Worm (Caenorhabditis elegans) whole organism, young adult: ENCODE measurements around the gene C25H3.17.

Experiments used
- B0261.1 ChIP-seq: sonication (generic microtip); optimal IDR thresholded peaks from 2 replicates; lab custom pipeline; 2016; ENCODE audit warnings: mild to moderate bottlenecking, missing genetic modification characterization, moderate library complexity, missing compliant biosample characterization
- F10E7.11 ChIP-seq: sonication (generic microtip); optimal IDR thresholded peaks from 2 replicates; lab custom pipeline; 2017; ENCODE audit warnings: mild to moderate bottlenecking, missing genetic modification characterization, moderate library complexity, missing compliant biosample characterization
- F23B12.7 ChIP-seq: sonication (generic microtip); optimal IDR thresholded peaks from 2 replicates; lab custom pipeline; 2017; ENCODE audit warnings: missing genetic modification characterization, mild to moderate bottlenecking, missing compliant biosample characterization, antibody characterized with exemption, moderate library complexity; ENCODE audit not compliant: insufficient read depth
- F37B4.10 ChIP-seq: fragments of 200-800 bp; sonication (Bioruptor generic); IDR thresholded peaks from 2 replicates; pipeline ENCODE4 v1.3.6; 2022; ENCODE audit warnings: missing genetic modification characterization, missing compliant biosample characterization
- K11D2.4 ChIP-seq: fragments of 200-800 bp; sonication (Bioruptor generic); IDR thresholded peaks from 2 replicates; pipeline ENCODE4 v1.3.6; 2022; ENCODE audit warnings: missing genetic modification reagents, missing genetic modification characterization, missing compliant biosample characterization
- T07F8.4 ChIP-seq: sonication (generic microtip); optimal IDR thresholded peaks from 2 replicates; lab custom pipeline; 2016; ENCODE audit warnings: mild to moderate bottlenecking, missing genetic modification characterization, moderate library complexity, missing compliant biosample characterization
- Y56A3A.18 ChIP-seq: fragments of 200-800 bp; sonication (Bioruptor generic); IDR thresholded peaks from 2 replicates; pipeline ENCODE4 v1.3.6; 2022; ENCODE audit warnings: missing genetic modification reagents, missing genetic modification characterization, missing compliant biosample characterization
- Y95B8A.8 ChIP-seq: fragments of 200-800 bp; sonication (Bioruptor generic); IDR thresholded peaks from 2 replicates; pipeline ENCODE4 v1.3.6; 2022; ENCODE audit warnings: missing genetic modification reagents, missing genetic modification characterization, missing compliant biosample characterization
- ZK185.1 ChIP-seq: sonication (generic microtip); optimal IDR thresholded peaks from 2 replicates; lab custom pipeline; 2016; ENCODE audit warnings: mild to moderate bottlenecking, missing genetic modification characterization, missing compliant biosample characterization; ENCODE audit not compliant: poor library complexity, severe bottlenecking
- akir-1 ChIP-seq: fragments of 200-800 bp; sonication (Bioruptor generic); optimal IDR thresholded peaks from 2 replicates; lab custom pipeline; 2018; ENCODE audit warnings: mild to moderate bottlenecking, missing genetic modification characterization, moderate library complexity, missing compliant biosample characterization
- aptf-2 ChIP-seq: fragments of 200-800 bp; sonication (Bioruptor generic); conservative IDR thresholded peaks from 2 replicates; pipeline ENCODE4 v1.3.6; 2022; ENCODE audit warnings: missing genetic modification reagents, missing genetic modification characterization, missing compliant biosample characterization
- aptf-3 ChIP-seq: fragments of 200-800 bp; sonication (Bioruptor generic); IDR thresholded peaks from 2 replicates; pipeline ENCODE4 v1.3.6; 2022; ENCODE audit warnings: missing genetic modification characterization, missing compliant biosample characterization
- ccch-3 ChIP-seq: fragments of 200-800 bp; sonication (Bioruptor generic); optimal IDR thresholded peaks from 2 replicates; lab custom pipeline; 2018; ENCODE audit warnings: mild to moderate bottlenecking, missing genetic modification characterization, missing compliant biosample characterization
- cebp-1 ChIP-seq, 2 experiments: fragments of 200-800 bp in 1 of 2; sonication (Bioruptor generic) in 1 of 2; sonication (generic microtip) in 1 of 2; IDR thresholded peaks in 1 of 2; optimal IDR thresholded peaks in 1 of 2; 2 replicates each; pipeline versions ENCODE4 v1.3.6 to Lab custom; 2017 to 2022; ENCODE audit warnings: missing compliant biosample characterization in 2 of 2, missing genetic modification characterization in 2 of 2, mild to moderate bottlenecking in 1 of 2, missing genetic modification reagents in 1 of 2, moderate library complexity in 1 of 2
- die-1 ChIP-seq: sonication (generic microtip); optimal IDR thresholded peaks from 2 replicates; lab custom pipeline; 2016; ENCODE audit warnings: missing genotype, mild to moderate bottlenecking, missing genetic modification characterization, missing compliant biosample characterization
- dpff-1 ChIP-seq: sonication (generic microtip); optimal IDR thresholded peaks from 2 replicates; lab custom pipeline; 2017; ENCODE audit warnings: mild to moderate bottlenecking, missing genetic modification characterization, missing compliant biosample characterization
- efl-1 ChIP-seq: fragments of 150-350 bp; optimal IDR thresholded peaks from 2 replicates; lab custom pipeline; 2014; ENCODE audit warnings: missing biosample characterization, missing genetic modification reagents, missing genetic modification characterization
- egl-44 ChIP-seq: fragments of 200-800 bp; sonication (Bioruptor generic); IDR thresholded peaks from 2 replicates; pipeline ENCODE4 v1.3.6; 2022; ENCODE audit warnings: missing genetic modification reagents, missing genetic modification characterization, missing compliant biosample characterization
- egrh-3 ChIP-seq: fragments of 200-800 bp; sonication (Bioruptor generic); IDR thresholded peaks from 2 replicates; pipeline ENCODE4 v1.3.6; 2022; ENCODE audit warnings: missing genetic modification reagents, missing genetic modification characterization, missing compliant biosample characterization
- hlh-26 ChIP-seq: fragments of 200-800 bp; sonication (Bioruptor generic); conservative IDR thresholded peaks from 2 replicates; pipeline ENCODE4 v1.3.6; 2022; ENCODE audit warnings: missing genetic modification reagents, missing genetic modification characterization, missing compliant biosample characterization
- hsf-1 ChIP-seq: fragments of 200-800 bp; sonication (Bioruptor generic); IDR thresholded peaks from 2 replicates; pipeline ENCODE4 v1.3.6; 2022; ENCODE audit warnings: missing genetic modification reagents, missing genetic modification characterization, missing compliant biosample characterization
- lag-1 ChIP-seq: fragments of 200-800 bp; sonication (Bioruptor generic); IDR thresholded peaks from 2 replicates; pipeline ENCODE4 v1.3.6; 2022; ENCODE audit warnings: missing genetic modification reagents, missing genetic modification characterization, missing compliant biosample characterization
- lin-26 ChIP-seq: fragments of 200-800 bp; sonication (Bioruptor generic); IDR thresholded peaks from 2 replicates; pipeline ENCODE4 v1.3.6; 2022; ENCODE audit warnings: missing genetic modification reagents, missing genetic modification characterization, missing compliant biosample characterization
- lin-40 ChIP-seq: sonication (generic microtip); optimal IDR thresholded peaks from 2 replicates; lab custom pipeline; 2016; ENCODE audit warnings: missing genetic modification characterization, mild to moderate bottlenecking, missing compliant biosample characterization, missing genotype, missing genetic modification reagents
- lir-1 ChIP-seq: fragments of 200-800 bp; sonication (Bioruptor generic); conservative IDR thresholded peaks from 2 replicates; pipeline ENCODE4 v1.3.6; 2022; ENCODE audit warnings: missing genetic modification reagents, missing genetic modification characterization, missing compliant biosample characterization
- lsy-27 ChIP-seq: sonication (generic microtip); optimal IDR thresholded peaks from 2 replicates; lab custom pipeline; 2017; ENCODE audit warnings: missing genetic modification characterization, mild to moderate bottlenecking, missing compliant biosample characterization, antibody characterized with exemption, missing genotype, borderline replicate concordance; ENCODE audit not compliant: insufficient read depth
- madf-8 ChIP-seq: fragments of 200-800 bp; sonication (Bioruptor generic); conservative IDR thresholded peaks from 2 replicates; pipeline ENCODE4 v1.3.6; 2022; ENCODE audit warnings: missing genetic modification reagents, missing genetic modification characterization, missing compliant biosample characterization
- mel-28 ChIP-seq: sonication (generic microtip); optimal IDR thresholded peaks from 2 replicates; lab custom pipeline; 2016; ENCODE audit warnings: borderline replicate concordance, mild to moderate bottlenecking, missing genetic modification characterization, missing compliant biosample characterization
- nfya-1 ChIP-seq: sonication (generic microtip); optimal IDR thresholded peaks from 2 replicates; lab custom pipeline; 2017; ENCODE audit warnings: antibody characterized with exemption, missing compliant biosample characterization, missing genetic modification characterization, borderline replicate concordance; ENCODE audit not compliant: insufficient read depth
- nhr-120 ChIP-seq: fragments of 200-800 bp; sonication (Bioruptor generic); IDR thresholded peaks from 2 replicates; pipeline ENCODE4 v1.3.6; 2022; ENCODE audit warnings: missing genetic modification characterization, missing compliant biosample characterization
- nhr-179 ChIP-seq: sonication (generic microtip); optimal IDR thresholded peaks from 2 replicates; lab custom pipeline; 2016; ENCODE audit warnings: mild to moderate bottlenecking, missing genetic modification characterization, missing compliant biosample characterization
- nhr-90 ChIP-seq: sonication (generic microtip); optimal IDR thresholded peaks from 2 replicates; lab custom pipeline; 2016; ENCODE audit warnings: missing genotype, mild to moderate bottlenecking, missing genetic modification characterization, missing compliant biosample characterization
- pha-4 ChIP-seq: fragments of 150-350 bp; sonication (generic microtip); optimal IDR thresholded peaks from 2 replicates; lab custom pipeline; 2014; ENCODE audit warnings: missing biosample characterization, missing genetic modification reagents, missing genetic modification characterization
- rec-8 ChIP-seq, 2 experiments: sonication (generic microtip); optimal IDR thresholded peaks; 2 replicates each; lab custom pipeline; 2016; ENCODE audit warnings: mild to moderate bottlenecking in 2 of 2, missing genetic modification characterization in 2 of 2, missing genetic modification reagents in 2 of 2, missing genotype in 2 of 2, missing biosample characterization in 1 of 2, missing compliant biosample characterization in 1 of 2, moderate library complexity in 1 of 2
- sdz-38 ChIP-seq: sonication (generic microtip); optimal IDR thresholded peaks from 2 replicates; lab custom pipeline; 2016; ENCODE audit warnings: missing genotype, missing genetic modification characterization, missing compliant biosample characterization
- snpc-4 ChIP-seq, 5 experiments: fragments of 150-350 bp in 1 of 5; sonication (generic microtip) in 4 of 5; optimal IDR thresholded peaks; 2 replicates each; lab custom pipeline; 2014 to 2018; ENCODE audit warnings: missing genetic modification characterization in 5 of 5, missing biosample characterization in 3 of 5, antibody characterized with exemption in 2 of 5, mild to moderate bottlenecking in 2 of 5, missing compliant biosample characterization in 2 of 5, missing genotype in 2 of 5, moderate library complexity in 2 of 5, missing genetic modification reagents in 1 of 5
- somi-1 ChIP-seq: fragments of 200-800 bp; sonication (Bioruptor generic); optimal IDR thresholded peaks from 2 replicates; lab custom pipeline; 2018; ENCODE audit warnings: mild to moderate bottlenecking, missing genetic modification characterization, missing compliant biosample characterization
- tbp1 ChIP-seq: fragments of 200-800 bp; sonication (Bioruptor generic); optimal IDR thresholded peaks from 2 replicates; lab custom pipeline; 2018; ENCODE audit warnings: mild to moderate bottlenecking, missing genetic modification characterization, missing compliant biosample characterization
- unc-130 ChIP-seq: sonication (generic microtip); optimal IDR thresholded peaks from 2 replicates; lab custom pipeline; 2016; ENCODE audit warnings: missing genetic modification reagents, missing genetic modification characterization, missing compliant biosample characterization
- unc-62 ChIP-seq: fragments of 150-350 bp; optimal IDR thresholded peaks from 2 replicates; lab custom pipeline; 2014; ENCODE audit warnings: missing biosample characterization, missing genetic modification reagents, missing genetic modification characterization
- xnd-1 ChIP-seq: sonication (generic microtip); optimal IDR thresholded peaks from 2 replicates; lab custom pipeline; 2016; ENCODE audit warnings: missing genotype, missing genetic modification reagents, missing genetic modification characterization, missing compliant biosample characterization
- ztf-18 ChIP-seq: sonication (generic microtip); optimal IDR thresholded peaks from 2 replicates; lab custom pipeline; 2016; ENCODE audit warnings: missing genotype, mild to moderate bottlenecking, missing genetic modification characterization, missing compliant biosample characterization
- ztf-26 ChIP-seq: sonication (generic microtip); optimal IDR thresholded peaks from 2 replicates; lab custom pipeline; 2017; ENCODE audit warnings: missing genetic modification characterization, missing compliant biosample characterization
- ztf-3 ChIP-seq: fragments of 200-800 bp; sonication (Bioruptor generic); optimal IDR thresholded peaks from 2 replicates; lab custom pipeline; 2018; ENCODE audit warnings: mild to moderate bottlenecking, missing genetic modification characterization, missing compliant biosample characterization

C25H3.17 gene

ce11 chrII:5702611-5703192 is 33.2 kb upstream of the C25H3.17 start:
- no peak for TF ChIP-seq cebp-1 (GFP tag; IDR thresholded peaks at IDR 0.05; lab: Robert Waterston, UW)
- peak; percentile 28 for TF ChIP-seq cebp-1 (tag; optimal IDR thresholded peaks at IDR 0.05; lab: Kevin White, UChicago)
- TF ChIP-seq F37B4.10 (GFP tag; lab: Robert Waterston, UW): no peak
- TF ChIP-seq B0261.1 (tag; lab: Kevin White, UChicago): no peak

DNA sequence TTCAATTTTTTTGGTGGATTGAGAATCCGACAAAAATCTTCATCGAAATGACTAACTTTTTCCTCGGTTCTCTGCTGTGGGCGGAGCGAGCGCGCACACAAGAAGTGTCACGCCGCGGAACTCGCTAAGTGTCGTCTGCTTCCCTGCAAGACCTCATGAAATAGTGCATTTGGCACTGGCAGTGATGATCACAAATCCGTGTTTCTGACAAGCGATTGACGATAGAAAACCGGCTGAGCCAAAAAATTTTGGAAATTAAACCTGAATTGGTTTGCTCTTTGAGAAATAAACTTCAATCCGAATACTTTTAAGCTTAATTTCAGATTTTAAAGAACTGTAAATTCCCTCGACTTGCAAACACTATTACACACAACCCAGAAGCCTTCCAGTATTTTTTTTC is 32.0 kb upstream of the C25H3.17 start:
- TF ChIP-seq snpc-4 (GFP tag; optimal IDR thresholded peaks at IDR 0.05; lab: Kevin White, UChicago) (peak; percentile 97), snpc-4 (tag; optimal IDR thresholded peaks at IDR 0.05; lab: Kevin White, UChicago) (peak; percentile 98 to 99 (median 98)), nhr-120 (GFP tag; lab: Robert Waterston, UW) (no peak), hsf-1 (GFP tag; lab: Robert Waterston, UW) (0 out of 2 replicates have a peak, but pooled peaks have one; percentile 20), mel-28 (tag; lab: Kevin White, UChicago) (no peak), dpff-1 (tag; lab: Kevin White, UChicago) (no peak), lir-1 (GFP tag; lab: Robert Waterston, UW) (no peak), somi-1 (no peak), egl-44 (GFP tag; lab: Robert Waterston, UW) (no peak), Y95B8A.8 (no peak), madf-8 (peak; percentile 34; the same call in 1 of the 2 replicates), lin-26 (no peak), rec-8 (tag; optimal IDR thresholded peaks at IDR 0.05; lab: Kevin White, UChicago) (peak in 1 of 2 experiments; percentile 3), lsy-27 (tag; lab: Kevin White, UChicago) (peak; percentile 88), nfya-1 (tag; lab: Kevin White, UChicago) (no peak), F23B12.7 (tag; lab: Kevin White, UChicago) (peak; percentile 39), K11D2.4 (GFP tag; lab: Robert Waterston, UW) (no peak), die-1 (no peak), F10E7.11 (tag; lab: Kevin White, UChicago) (no peak), pha-4 (tag; lab: Kevin White, UChicago) (no peak), unc-130 (GFP tag; lab: Kevin White, UChicago) (no peak), nhr-90 (tag; lab: Kevin White, UChicago) (no peak), nhr-179 (tag; lab: Kevin White, UChicago) (no peak), hlh-26 (GFP tag; lab: Robert Waterston, UW) (no peak), ztf-3 (no peak), ZK185.1 (peak; percentile 10), xnd-1 (peak; percentile 32), ccch-3 (GFP tag; lab: Kevin White, UChicago) (no peak), lag-1 (GFP tag; lab: Robert Waterston, UW) (no peak), sdz-38 (tag; lab: Kevin White, UChicago) (no peak), unc-62 (GFP tag; lab: Kevin White, UChicago) (no peak), aptf-3 (GFP tag; lab: Robert Waterston, UW) (no peak), Y56A3A.18 (GFP tag; lab: Robert Waterston, UW) (peak; percentile 62), tbp1 (GFP tag; lab: Kevin White, UChicago) (peak; percentile 78), ztf-26 (tag; lab: Kevin White, UChicago) (no peak), akir-1 (GFP tag; lab: Kevin White, UChicago) (no peak), aptf-2 (GFP tag; lab: Robert Waterston, UW) (no peak), egrh-3 (GFP tag; lab: Robert Waterston, UW) (no peak), efl-1 (GFP tag; lab: Kevin White, UChicago) (no peak), lin-40 (tag; lab: Kevin White, UChicago) (peak; percentile 49), T07F8.4 (tag; lab: Kevin White, UChicago) (no peak), ztf-18 (tag; lab: Kevin White, UChicago) (no peak)
